Worm (Caenorhabditis elegans) whole organism, L1 larva: ENCODE data around the gene srd-17.

ENCODE experiments used
- C04F5.9 ChIP-seq: sonication (generic microtip); optimal IDR thresholded peaks from 2 replicates; lab custom pipeline; 2016; ENCODE audit warnings: missing genetic modification characterization, missing compliant biosample characterization
- C16A3.4 ChIP-seq: fragments of 150-350 bp; optimal IDR thresholded peaks from 2 replicates; lab custom pipeline; 2014; ENCODE audit warnings: missing biosample characterization, missing genetic modification characterization
- F16B12.6 ChIP-seq: fragments of 150-350 bp; optimal IDR thresholded peaks from 2 replicates; lab custom pipeline; 2014; ENCODE audit warnings: missing biosample characterization, missing genetic modification characterization
- aha-1 ChIP-seq: fragments of 150-350 bp; optimal IDR thresholded peaks from 2 replicates; lab custom pipeline; 2014; ENCODE audit warnings: missing biosample characterization, missing genetic modification characterization
- ama-1 ChIP-seq: fragments of 150-350 bp; optimal IDR thresholded peaks from 2 replicates; lab custom pipeline; 2014
- ceh-82 ChIP-seq, 3 experiments: fragments of 150-350 bp in 1 of 3; sonication (generic microtip) in 2 of 3; optimal IDR thresholded peaks; 2 replicates each; lab custom pipeline; 2014 to 2017; ENCODE audit warnings: missing biosample characterization in 3 of 3, missing genetic modification characterization in 3 of 3
- ceh-88 ChIP-seq: fragments of 200-800 bp; sonication (Bioruptor generic); IDR thresholded peaks from 2 replicates; pipeline ENCODE4 v1.3.6; 2022; ENCODE audit warnings: missing genetic modification characterization, missing compliant biosample characterization
- ceh-90 ChIP-seq: sonication (generic microtip); optimal IDR thresholded peaks from 2 replicates; lab custom pipeline; 2016; ENCODE audit warnings: missing genetic modification characterization, missing compliant biosample characterization
- ces-1 ChIP-seq: fragments of 150-350 bp; optimal IDR thresholded peaks from 2 replicates; lab custom pipeline; 2014; ENCODE audit warnings: missing biosample characterization, missing genetic modification reagents, missing genetic modification characterization
- dsc-1 ChIP-seq: sonication (generic microtip); optimal IDR thresholded peaks from 2 replicates; lab custom pipeline; 2016; ENCODE audit warnings: mild to moderate bottlenecking, missing genetic modification characterization, missing compliant biosample characterization
- efl-1 ChIP-seq, 4 experiments: fragments of 150-350 bp; optimal IDR thresholded peaks in 3 of 4; peaks in 1 of 4; 1 replicate in 1 of 4; 2 replicates in 3 of 4; lab custom pipeline; 2014; ENCODE audit warnings: missing biosample characterization in 2 of 4, missing genetic modification characterization in 2 of 4, missing genetic modification reagents in 2 of 4
- egl-27 ChIP-seq, 2 experiments: fragments of 150-350 bp in 1 of 2; sonication (generic microtip); optimal IDR thresholded peaks; 3 replicates each; lab custom pipeline; 2017 to 2018; ENCODE audit warnings: missing biosample characterization in 2 of 2, missing genetic modification characterization in 2 of 2, missing genetic modification reagents in 2 of 2
- elt-3 ChIP-seq, 6 experiments: fragments of 150-350 bp in 1 of 6; sonication (generic microtip); optimal IDR thresholded peaks; 2 replicates each; lab custom pipeline; 2017 to 2018; ENCODE audit warnings: missing biosample characterization in 6 of 6, missing genetic modification characterization in 6 of 6, inconsistent platforms in 1 of 6
- fkh-10 ChIP-seq: sonication (generic microtip); optimal IDR thresholded peaks from 2 replicates; lab custom pipeline; 2017; ENCODE audit warnings: missing biosample characterization, missing genetic modification reagents, missing genetic modification characterization
- fkh-4 ChIP-seq: sonication (generic microtip); optimal IDR thresholded peaks from 2 replicates; lab custom pipeline; 2016; ENCODE audit warnings: missing compliant biosample characterization, missing genetic modification characterization, borderline replicate concordance
- grh-1 ChIP-seq: fragments of 200-800 bp; sonication (Bioruptor generic); IDR thresholded peaks from 2 replicates; pipeline ENCODE4 v1.3.6; 2022; ENCODE audit warnings: missing genetic modification reagents, missing genetic modification characterization, missing compliant biosample characterization
- hlh-4 ChIP-seq: sonication (generic microtip); optimal IDR thresholded peaks from 2 replicates; lab custom pipeline; 2016; ENCODE audit warnings: mild to moderate bottlenecking, missing genetic modification characterization, missing compliant biosample characterization
- hpl-2 ChIP-seq: fragments of 150-350 bp; optimal IDR thresholded peaks from 2 replicates; lab custom pipeline; 2014; ENCODE audit warnings: missing biosample characterization, missing genetic modification reagents, missing genetic modification characterization
- irx-1 ChIP-seq: sonication (generic microtip); optimal IDR thresholded peaks from 2 replicates; lab custom pipeline; 2016; ENCODE audit warnings: missing genetic modification characterization, missing compliant biosample characterization
- jun-1 ChIP-seq: fragments of 150-350 bp; optimal IDR thresholded peaks from 2 replicates; lab custom pipeline; 2014; ENCODE audit warnings: missing biosample characterization, missing genetic modification reagents, missing genetic modification characterization
- lin-13 ChIP-seq: fragments of 150-350 bp; optimal IDR thresholded peaks from 2 replicates; lab custom pipeline; 2014; ENCODE audit warnings: missing biosample characterization, missing genetic modification reagents, missing genetic modification characterization
- lin-14 ChIP-seq: fragments of 200-800 bp; sonication (Bioruptor generic); optimal IDR thresholded peaks from 2 replicates; lab custom pipeline; 2018; ENCODE audit warnings: mild to moderate bottlenecking, missing genetic modification characterization, moderate library complexity, missing compliant biosample characterization
- lin-39 ChIP-seq: fragments of 150-350 bp; optimal IDR thresholded peaks from 2 replicates; lab custom pipeline; 2014; ENCODE audit warnings: missing biosample characterization, missing genetic modification reagents, missing genetic modification characterization
- mab-9 ChIP-seq: fragments of 200-800 bp; sonication (Bioruptor generic); IDR thresholded peaks from 2 replicates; pipeline ENCODE4 v1.3.6; 2022; ENCODE audit warnings: missing genetic modification reagents, missing genetic modification characterization, missing compliant biosample characterization
- nhr-11 ChIP-seq: fragments of 150-350 bp; optimal IDR thresholded peaks from 2 replicates; lab custom pipeline; 2014; ENCODE audit warnings: missing biosample characterization, missing genetic modification characterization
- nhr-19 ChIP-seq: fragments of 200-800 bp; sonication (Bioruptor generic); conservative IDR thresholded peaks from 2 replicates; pipeline ENCODE4 v1.3.6; 2022; ENCODE audit warnings: missing genetic modification characterization, missing compliant biosample characterization
- nhr-20 ChIP-seq: sonication (generic microtip); optimal IDR thresholded peaks from 2 replicates; lab custom pipeline; 2016; ENCODE audit warnings: mild to moderate bottlenecking, missing genetic modification characterization, missing compliant biosample characterization
- nhr-237 ChIP-seq: fragments of 150-350 bp; optimal IDR thresholded peaks from 2 replicates; lab custom pipeline; 2014; ENCODE audit warnings: missing biosample characterization, missing genetic modification characterization
- nhr-47 ChIP-seq: sonication (generic microtip); optimal IDR thresholded peaks from 2 replicates; lab custom pipeline; 2016; ENCODE audit warnings: mild to moderate bottlenecking, missing genetic modification characterization, moderate library complexity, missing compliant biosample characterization
- nhr-71 ChIP-seq: sonication (generic microtip); optimal IDR thresholded peaks from 2 replicates; lab custom pipeline; 2016; ENCODE audit warnings: mild to moderate bottlenecking, missing genetic modification characterization, moderate library complexity, missing compliant biosample characterization
- nhr-85 ChIP-seq: sonication (generic microtip); peaks from one replicate; lab custom pipeline; 2016; ENCODE audit warnings: missing genetic modification characterization, inconsistent platforms, missing compliant biosample characterization
- nhr-90 ChIP-seq: sonication (generic microtip); optimal IDR thresholded peaks from 2 replicates; lab custom pipeline; 2016; ENCODE audit warnings: mild to moderate bottlenecking, missing genetic modification characterization, missing compliant biosample characterization; ENCODE audit not compliant: poor library complexity
- pax-3 ChIP-seq: fragments of 200-800 bp; sonication (Bioruptor generic); optimal IDR thresholded peaks from 2 replicates; lab custom pipeline; 2018; ENCODE audit warnings: mild to moderate bottlenecking, missing genetic modification characterization, moderate library complexity, missing compliant biosample characterization
- pqm-1 ChIP-seq: sonication (generic microtip); optimal IDR thresholded peaks from 3 replicates; lab custom pipeline; 2017; ENCODE audit warnings: missing biosample characterization, missing genetic modification characterization
- rnt-1 ChIP-seq: sonication (generic microtip); optimal IDR thresholded peaks from 2 replicates; lab custom pipeline; 2016; ENCODE audit warnings: mild to moderate bottlenecking, missing genetic modification characterization, moderate library complexity, missing compliant biosample characterization
- skn-1 ChIP-seq: fragments of 150-350 bp; optimal IDR thresholded peaks from 2 replicates; lab custom pipeline; 2014; ENCODE audit warnings: missing biosample characterization, missing genetic modification characterization
- snu-23 ChIP-seq: sonication (generic microtip); optimal IDR thresholded peaks from 2 replicates; lab custom pipeline; 2016; ENCODE audit warnings: missing genetic modification characterization, missing compliant biosample characterization
- sup-37 ChIP-seq: fragments of 200-800 bp; sonication (Bioruptor generic); optimal IDR thresholded peaks from 2 replicates; lab custom pipeline; 2018; ENCODE audit warnings: mild to moderate bottlenecking, missing genetic modification characterization, missing compliant biosample characterization
- tbx-2 ChIP-seq: sonication (generic microtip); optimal IDR thresholded peaks from 2 replicates; lab custom pipeline; 2016; ENCODE audit warnings: missing genetic modification characterization, missing compliant biosample characterization
- unc-30 ChIP-seq: sonication (generic microtip); optimal IDR thresholded peaks from 2 replicates; lab custom pipeline; 2017; ENCODE audit warnings: missing biosample characterization, missing genetic modification characterization
- vab-15 ChIP-seq: sonication (generic microtip); optimal IDR thresholded peaks from 2 replicates; lab custom pipeline; 2017; ENCODE audit warnings: missing genotype, mild to moderate bottlenecking, missing genetic modification characterization, missing compliant biosample characterization
- zag-1 ChIP-seq: fragments of 150-350 bp; optimal IDR thresholded peaks from 2 replicates; lab custom pipeline; 2014; ENCODE audit warnings: missing biosample characterization, missing genetic modification characterization
- ztf-11 ChIP-seq, 2 experiments: sonication (generic microtip); optimal IDR thresholded peaks; 2 replicates each; lab custom pipeline; 2016 to 2017; ENCODE audit warnings: missing genetic modification characterization in 2 of 2, missing biosample characterization in 1 of 2, missing compliant biosample characterization in 1 of 2
- ztf-4 ChIP-seq: fragments of 150-350 bp; optimal IDR thresholded peaks from 2 replicates; lab custom pipeline; 2014; ENCODE audit warnings: missing biosample characterization, missing genetic modification characterization

The srd-17 gene

ce11 chrV:13401669-13402068, 30.8 kb downstream of the srd-17 start:
- no peak for TF ChIP-seq unc-30 (tag; lab: Kevin White, UChicago)
- peak; percentile 63 for TF ChIP-seq lin-14 (GFP tag; lab: Kevin White, UChicago)
- TF ChIP-seq lin-13, result no peak
- TF ChIP-seq dsc-1 (tag; lab: Kevin White, UChicago), result peak; percentile 38

- TF ChIP-seq nhr-19 (GFP tag; lab: Robert Waterston, UW) (0 out of 2 replicates have a peak, but pooled peaks have one; percentile 7), tbx-2 (tag; lab: Kevin White, UChicago) (peak; percentile 10), snu-23 (no peak), lin-14 (GFP tag; lab: Kevin White, UChicago) (peak; percentile 79), nhr-47 (tag; lab: Kevin White, UChicago) (peak; percentile 12), dsc-1 (tag; lab: Kevin White, UChicago) (peak; percentile 54), fkh-4 (no peak), ztf-11 (tag; optimal IDR thresholded peaks at IDR 0.05; lab: Kevin White, UChicago) (peak in 1 of 2 experiments; percentile 18), mab-9 (GFP tag; lab: Robert Waterston, UW) (peak; percentile 16; the same call in 1 of the 2 replicates), efl-1 (optimal IDR thresholded peaks at IDR 0.05; lab: Kevin White, UChicago) (no peak), efl-1 (GFP tag; optimal IDR thresholded peaks at IDR 0.05 in 1 of 2; lab: Kevin White, UChicago) (peak in 1 of 2 experiments; percentile 86), rnt-1 (tag; lab: Kevin White, UChicago) (peak; percentile 13), unc-30 (tag; lab: Kevin White, UChicago) (no peak)
Measured at ce11 chrV:13396426-13396825, 36.1 kb downstream of the srd-17 start.

ce11 chrV:13394968-13395367, 37.5 kb downstream of the srd-17 start:
- TF ChIP-seq pax-3 (tag; lab: Kevin White, UChicago), result peak; percentile 25
- peak; percentile 28 for TF ChIP-seq tbx-2 (tag; lab: Kevin White, UChicago)
- TF ChIP-seq pqm-1 (tag; lab: Kevin White, UChicago), result no peak
- TF ChIP-seq nhr-47 (tag; lab: Kevin White, UChicago), result no peak

ce11 chrV:13393333-13393803, 39.1 kb downstream of the srd-17 start:
- no peak for TF ChIP-seq fkh-10
- TF ChIP-seq nhr-71 (tag; lab: Kevin White, UChicago), result peak; percentile 67
- no peak for TF ChIP-seq ces-1 (GFP tag; lab: Kevin White, UChicago)
- no peak for TF ChIP-seq C16A3.4
- no peak for TF ChIP-seq ceh-88 (GFP tag; lab: Robert Waterston, UW)
- TF ChIP-seq snu-23, result peak; percentile 49
- no peak for TF ChIP-seq nhr-90 (tag; lab: Kevin White, UChicago)
- TF ChIP-seq elt-3 (tag; optimal IDR thresholded peaks at IDR 0.05; lab: Kevin White, UChicago), result no peak
- TF ChIP-seq tbx-2 (tag; lab: Kevin White, UChicago), result no peak
- no peak for TF ChIP-seq zag-1
- no peak for TF ChIP-seq pqm-1 (tag; lab: Kevin White, UChicago)
- no peak for TF ChIP-seq jun-1 (tag; lab: Kevin White, UChicago)
- no peak for TF ChIP-seq aha-1
- TF ChIP-seq nhr-11 (tag; lab: Kevin White, UChicago), result no peak
- peak; percentile 79 for TF ChIP-seq rnt-1 (tag; lab: Kevin White, UChicago)
- TF ChIP-seq hpl-2 (GFP tag; lab: Kevin White, UChicago), result no peak
- TF ChIP-seq lin-14 (GFP tag; lab: Kevin White, UChicago), result peak; percentile 46
- TF ChIP-seq grh-1 (GFP tag; lab: Robert Waterston, UW), result no peak
- TF ChIP-seq dsc-1 (tag; lab: Kevin White, UChicago), result peak; percentile 9
- no peak for TF ChIP-seq vab-15 (tag; lab: Kevin White, UChicago)
- TF ChIP-seq nhr-85 (tag; lab: Kevin White, UChicago), result peak; percentile 53
- TF ChIP-seq C04F5.9 (tag; lab: Kevin White, UChicago), result no peak
- peak; percentile 49; the same call in 1 of the 2 replicates for TF ChIP-seq nhr-19 (GFP tag; lab: Robert Waterston, UW)
- TF ChIP-seq F16B12.6, result no peak
- TF ChIP-seq egl-27 (tag; optimal IDR thresholded peaks at IDR 0.05; lab: Kevin White, UChicago), result no peak
- TF ChIP-seq lin-13, result no peak
- TF ChIP-seq mab-9 (GFP tag; lab: Robert Waterston, UW), result no peak
- no peak for TF ChIP-seq lin-39 (tag; lab: Kevin White, UChicago)
- TF ChIP-seq ztf-4, result no peak
- no peak for TF ChIP-seq nhr-237 (tag; lab: Kevin White, UChicago)
- TF ChIP-seq ceh-82 (tag; optimal IDR thresholded peaks at IDR 0.05; lab: Kevin White, UChicago), result no peak
- peak; percentile 25 for TF ChIP-seq nhr-20 (tag; lab: Kevin White, UChicago)
- no peak for TF ChIP-seq irx-1 (tag; lab: Kevin White, UChicago)
- no peak for TF ChIP-seq sup-37 (GFP tag; lab: Kevin White, UChicago)
- TF ChIP-seq ama-1, result no peak
- no peak for TF ChIP-seq skn-1 (tag; lab: Kevin White, UChicago)
- no peak for TF ChIP-seq ceh-90 (tag; lab: Kevin White, UChicago)
- TF ChIP-seq hlh-4 (tag; lab: Kevin White, UChicago), result no peak
